Fruit fly (Drosophila melanogaster): ENCODE data around the gene CG31436.

CG31436 gene

DNA sequence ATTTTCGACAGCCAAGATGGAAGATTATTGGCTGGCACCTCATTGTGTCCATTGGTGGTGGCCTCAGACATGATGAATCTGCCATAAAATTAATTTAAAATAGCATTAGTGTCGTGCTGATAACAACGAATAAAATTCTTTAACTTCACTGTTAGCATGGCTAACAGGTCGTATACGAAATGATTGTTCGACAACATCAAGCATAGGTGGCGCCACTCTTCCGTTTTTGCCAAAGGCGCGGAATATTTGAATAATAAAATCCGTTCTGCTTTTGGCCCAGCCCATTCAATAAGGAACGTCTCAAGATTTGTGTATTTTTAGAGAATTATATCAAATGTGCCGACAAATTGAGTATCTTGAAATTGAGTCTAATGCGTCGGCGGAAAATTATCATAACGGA is 8.6 kb downstream of the CG31436 start:
- TF ChIP-seq acj6 (GFP tag; optimal IDR thresholded peaks at IDR 0.05), result no peak

DNA sequence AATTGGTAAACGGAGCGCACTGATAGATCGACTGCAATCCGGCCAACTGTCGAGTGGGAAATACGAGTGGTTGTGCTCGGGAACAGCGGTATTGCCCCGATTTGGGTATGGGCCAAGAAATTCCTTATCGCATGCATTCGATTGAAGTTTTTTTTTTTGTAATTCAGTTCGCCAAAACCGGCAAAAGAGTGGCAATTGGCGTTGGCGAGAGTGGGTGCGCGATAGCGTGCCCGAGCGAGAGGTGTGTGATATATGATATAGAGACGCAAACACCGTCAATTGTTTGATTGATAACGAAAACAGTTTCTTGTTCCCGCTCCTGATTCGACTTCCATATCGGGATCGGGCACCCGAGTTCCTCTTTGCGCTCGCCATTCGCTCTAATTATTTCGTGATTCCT is 9.8 kb downstream of the CG31436 start, which contains the start of gene CG31087:
Gene CG31087 (minus strand): TSS at position 63 of the 400 bp plus-strand sequence.
- TF ChIP-seq CG8119 (GFP tag; IDR thresholded peaks at IDR 0.05), result no peak
- no peak for TF ChIP-seq CG11902 (GFP tag; optimal IDR thresholded peaks at IDR 0.05)
- TF ChIP-seq ss (GFP tag; optimal IDR thresholded peaks at IDR 0.05), result no peak
- TF ChIP-seq acj6 (GFP tag; optimal IDR thresholded peaks at IDR 0.05), result no peak
- no peak for TF ChIP-seq dsx (GFP tag; optimal IDR thresholded peaks at IDR 0.05; ENCODE audit: poor library complexity, severe bottlenecking)
- no peak for TF ChIP-seq CG31627 (GFP tag; optimal IDR thresholded peaks at IDR 0.05)
- TF ChIP-seq vri (GFP tag; optimal IDR thresholded peaks at IDR 0.05), result peak; percentile 55
- no peak for TF ChIP-seq CG6808 (GFP tag; optimal IDR thresholded peaks at IDR 0.05)

DNA sequence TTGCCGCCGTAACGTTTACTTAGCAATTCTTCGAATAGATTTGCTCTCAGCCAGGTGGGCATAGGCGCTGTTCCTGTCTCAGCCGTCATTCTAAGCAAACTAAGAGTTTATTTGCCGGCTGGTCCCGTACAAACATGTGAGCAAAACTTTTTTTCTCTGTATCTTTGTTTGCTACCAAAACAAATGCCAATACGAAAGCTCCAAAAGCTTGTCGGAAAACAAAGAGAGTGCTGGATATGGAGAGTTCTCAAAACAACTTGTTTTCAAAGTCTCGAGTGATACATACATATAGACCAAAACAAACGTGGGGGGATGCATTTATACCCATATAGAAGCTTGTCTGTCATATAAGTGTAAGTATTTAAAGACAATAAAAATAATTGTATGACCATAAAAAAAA is 12.1 kb downstream of the CG31436 start, which contains the start of gene CG10559:
Gene CG10559 (minus strand): TSS at position 101 of the 400 bp plus-strand sequence.
- TF ChIP-seq CG8119 (GFP tag; IDR thresholded peaks at IDR 0.05) (no peak), fkh (GFP tag; optimal IDR thresholded peaks at IDR 0.05) (peak; percentile 45)

DNA sequence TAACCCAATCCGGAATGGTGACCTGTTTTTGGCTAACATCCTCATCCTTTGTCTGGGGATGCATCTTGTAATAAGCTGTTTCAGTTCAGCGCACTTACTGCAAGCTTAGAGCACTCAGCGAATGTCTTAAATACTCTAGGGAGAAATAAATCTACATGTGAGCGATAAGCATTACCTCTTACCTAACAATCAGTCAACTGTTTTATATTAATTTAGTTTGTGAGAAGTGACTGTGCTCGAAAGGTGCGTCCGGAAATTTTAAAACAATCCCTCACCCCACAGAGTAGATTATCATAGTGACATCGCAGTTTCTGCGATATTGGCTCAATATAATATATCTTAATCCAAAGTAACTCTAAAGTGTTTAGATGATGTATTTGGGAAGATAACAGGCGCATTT is 14.1 kb downstream of the CG31436 start, which contains the start of gene CG10553:
Gene CG10553 (minus strand): TSS at position 101 of the 400 bp plus-strand sequence.
- TF ChIP-seq Smox (GFP tag; optimal IDR thresholded peaks at IDR 0.05) (no peak), CG6792 (GFP tag; optimal IDR thresholded peaks at IDR 0.05) (no peak), CG3919 (GFP tag; optimal IDR thresholded peaks at IDR 0.05) (no peak), OdsH (GFP tag; optimal IDR thresholded peaks at IDR 0.05) (no peak), Sox102F (GFP tag; optimal IDR thresholded peaks at IDR 0.05) (no peak), fkh (GFP tag; optimal IDR thresholded peaks at IDR 0.05) (no peak), eg (GFP tag; IDR thresholded peaks at IDR 0.05) (no peak), CG7368 (GFP tag; optimal IDR thresholded peaks at IDR 0.05) (no peak), acj6 (GFP tag; optimal IDR thresholded peaks at IDR 0.05) (no peak)

DNA sequence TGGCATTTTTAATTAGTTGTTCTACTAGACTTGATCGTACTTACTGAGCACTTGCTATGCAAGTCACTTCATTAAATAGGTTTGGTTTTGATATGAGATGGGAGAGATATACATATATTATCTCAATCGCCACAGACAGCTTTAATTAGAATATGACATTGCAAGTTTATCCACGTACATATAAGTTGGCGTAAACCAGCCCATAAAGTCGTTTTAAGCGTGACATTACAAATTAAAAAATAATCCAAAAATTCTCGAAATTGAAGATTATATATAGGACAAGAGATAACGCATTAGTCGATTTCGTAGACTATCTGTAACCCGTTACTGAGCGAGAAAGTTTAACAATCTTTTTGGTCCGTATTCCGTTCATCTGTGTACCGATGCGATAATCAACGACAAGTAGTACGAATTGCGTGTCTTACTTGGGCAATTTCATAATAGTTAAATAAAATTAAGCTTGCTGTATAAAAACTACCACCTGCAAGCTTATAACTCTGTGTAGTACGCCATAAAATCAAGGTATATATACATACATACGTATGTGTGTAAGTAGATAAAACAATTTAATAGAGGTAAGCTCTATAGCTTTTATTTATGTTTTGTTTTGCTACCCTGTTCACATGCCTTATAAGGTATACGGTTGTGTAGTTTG is 16.2 kb downstream of the CG31436 start, which contains the start of gene CG10560:
Gene CG10560 (minus strand): TSS at position 51 of the 655 bp plus-strand sequence.
- no peak for TF ChIP-seq CG8119 (GFP tag; IDR thresholded peaks at IDR 0.05)
- TF ChIP-seq Sox15 (GFP tag; optimal IDR thresholded peaks at IDR 0.05), result no peak

DNA sequence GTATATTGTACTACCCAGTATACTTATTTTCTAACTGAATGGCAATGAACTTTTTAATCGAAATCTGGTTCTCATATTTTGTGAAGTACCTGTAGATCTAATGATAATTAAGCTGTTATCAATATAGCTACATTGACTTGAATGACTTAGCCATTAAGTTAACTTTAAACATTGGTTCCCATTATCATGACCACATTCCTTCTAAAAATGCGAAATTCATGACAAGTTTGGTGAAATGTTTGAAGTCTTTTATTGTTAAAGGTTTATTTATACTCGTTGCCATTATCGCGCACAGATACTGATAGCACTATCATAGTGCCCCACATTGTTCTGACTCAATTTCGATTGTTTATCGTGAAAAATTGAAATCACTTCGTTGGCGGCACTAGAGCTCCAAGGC is 17.0 kb downstream of the CG31436 start:
- no peak for TF ChIP-seq Eip93F (GFP tag; optimal IDR thresholded peaks at IDR 0.05)
- no peak for TF ChIP-seq achi (GFP tag; optimal IDR thresholded peaks at IDR 0.05)
- no peak for TF ChIP-seq spab (GFP tag; optimal IDR thresholded peaks at IDR 0.05)
- no peak for TF ChIP-seq Smox (GFP tag; optimal IDR thresholded peaks at IDR 0.05)
- no peak for TF ChIP-seq fd85E (GFP tag; optimal IDR thresholded peaks at IDR 0.05)
- no peak for TF ChIP-seq Blimp-1 (GFP tag; optimal IDR thresholded peaks at IDR 0.05)
- no peak for TF ChIP-seq lz (GFP tag; optimal IDR thresholded peaks at IDR 0.05)
- TF ChIP-seq cyc (GFP tag; optimal IDR thresholded peaks at IDR 0.05), result no peak

DNA sequence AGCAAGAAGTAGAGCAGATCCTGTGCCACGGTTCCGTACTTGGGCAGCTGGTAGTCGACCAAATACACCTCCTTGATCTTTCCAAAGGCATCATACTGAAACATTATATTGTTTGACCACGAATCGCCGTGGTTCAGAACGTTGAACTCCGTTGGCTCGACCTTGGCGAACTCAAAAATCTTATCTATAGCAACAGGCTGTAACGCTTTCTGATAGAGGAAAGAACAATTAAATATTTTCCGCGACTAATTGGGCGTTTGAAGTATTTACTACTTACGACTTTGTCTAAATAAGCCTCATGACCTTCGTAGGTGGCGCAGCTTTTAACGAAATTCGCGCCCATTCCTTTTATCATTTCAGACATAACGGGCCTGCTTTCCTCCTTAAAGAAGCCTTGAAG is 17.7 kb downstream of the CG31436 start:
- peak; percentile 72 for TF ChIP-seq svp (GFP tag)
- no peak for TF ChIP-seq dac (GFP tag; optimal IDR thresholded peaks at IDR 0.05)

DNA sequence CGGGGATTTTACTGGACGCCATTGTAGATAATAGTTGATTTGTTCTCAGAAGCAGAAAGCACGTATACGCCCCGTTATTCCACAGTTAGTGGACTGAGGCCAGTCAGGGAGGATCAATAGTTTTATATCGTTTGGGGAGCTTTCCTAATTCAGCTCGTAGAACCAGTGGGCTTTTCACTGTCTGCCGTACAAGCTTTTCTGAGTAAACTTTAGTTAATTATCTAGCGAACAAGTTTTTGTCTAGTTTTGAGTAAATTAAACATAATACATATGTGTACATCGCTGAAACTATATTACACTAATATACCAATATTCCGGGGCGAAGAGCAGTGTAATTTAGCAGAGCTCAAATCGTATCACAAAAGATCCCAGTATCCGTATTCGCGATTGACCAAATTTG is 18.7 kb downstream of the CG31436 start, which contains the start of gene CG10562:
Gene CG10562 (minus strand): TSS at position 101 of the 400 bp plus-strand sequence.
- TF ChIP-seq Sox15 (GFP tag; optimal IDR thresholded peaks at IDR 0.05) (no peak), CG3919 (GFP tag; optimal IDR thresholded peaks at IDR 0.05) (no peak), CG11762 (GFP tag; optimal IDR thresholded peaks at IDR 0.05; ENCODE audit: insufficient read depth) (no peak), CG6808 (GFP tag; optimal IDR thresholded peaks at IDR 0.05) (no peak), CG1621 (tag; optimal IDR thresholded peaks at IDR 0.05) (no peak), Sox102F (GFP tag; optimal IDR thresholded peaks at IDR 0.05) (no peak), CG31627 (GFP tag; optimal IDR thresholded peaks at IDR 0.05) (no peak), ss (GFP tag; optimal IDR thresholded peaks at IDR 0.05) (no peak), CG34406 (GFP tag; optimal IDR thresholded peaks at IDR 0.05) (no peak), CG16779 (tag; optimal IDR thresholded peaks at IDR 0.05) (no peak), fd59A (GFP tag; optimal IDR thresholded peaks at IDR 0.05) (no peak)
